Worm (Caenorhabditis elegans) whole organism, dauer: Measurements from ENCODE around the gene acc-1.

Source experiments
- unc-62 ChIP-seq: sonication (generic microtip); optimal IDR thresholded peaks from 2 replicates; lab custom pipeline; 2017; ENCODE audit warnings: missing biosample characterization, missing genetic modification reagents, missing genetic modification characterization

acc-1 gene

DNA sequence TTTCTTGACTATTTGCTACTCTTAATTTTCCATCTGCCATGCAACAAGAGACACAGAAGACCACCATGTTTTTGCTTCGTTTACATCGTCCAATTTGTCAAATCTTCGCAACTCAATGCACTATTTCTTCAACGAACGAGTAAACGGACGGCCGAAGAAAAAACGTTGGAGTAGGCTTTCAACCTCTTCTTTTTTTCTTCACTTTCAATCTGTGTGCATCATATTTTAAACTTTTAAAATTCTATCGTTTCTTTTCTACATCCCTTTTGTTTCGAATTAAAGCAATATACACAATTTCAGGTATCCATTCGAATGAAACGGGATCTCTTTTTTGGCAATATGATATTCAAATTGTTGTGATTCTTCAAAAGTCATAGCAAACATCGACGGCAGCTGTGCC, at the start of gene acc-1:
TSS of gene acc-1 (plus strand) at position 301 of the 400 bp plus-strand sequence.
- no peak for TF ChIP-seq unc-62 (GFP tag; lab: Kevin White, UChicago)

- TF ChIP-seq unc-62 (GFP tag; lab: Kevin White, UChicago) = no peak
These were observed 48.8 kb upstream of the acc-1 start for ce11 chrIV:9609095-9609494.

DNA sequence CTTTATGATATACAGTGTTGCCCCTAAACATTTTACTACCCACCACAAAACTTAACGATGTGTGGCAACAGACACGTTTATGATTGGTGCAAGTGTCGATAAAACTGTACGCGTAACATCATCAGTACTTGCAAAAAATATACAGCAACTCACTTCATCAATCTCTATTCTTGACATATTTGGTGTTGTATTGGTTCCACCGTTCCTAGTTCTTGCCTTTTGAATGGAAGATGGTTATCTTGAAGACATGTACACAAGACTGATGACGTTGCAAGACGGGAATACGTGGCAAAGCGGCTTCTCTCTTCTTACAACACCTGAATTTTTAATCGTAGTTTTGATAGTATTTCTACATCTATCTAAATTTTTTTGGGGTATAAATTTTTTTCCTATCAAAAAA, 46.9 kb upstream of the acc-1 start:
- no peak for TF ChIP-seq unc-62 (GFP tag; lab: Kevin White, UChicago)

ce11 chrIV:9613072-9613590, 44.7 kb upstream of the acc-1 start:
- no peak for TF ChIP-seq unc-62 (GFP tag; lab: Kevin White, UChicago)

- TF ChIP-seq unc-62 (GFP tag; lab: Kevin White, UChicago) = no peak
These were observed 43.8 kb upstream of the acc-1 start for ce11 chrIV:9614060-9614459.

DNA sequence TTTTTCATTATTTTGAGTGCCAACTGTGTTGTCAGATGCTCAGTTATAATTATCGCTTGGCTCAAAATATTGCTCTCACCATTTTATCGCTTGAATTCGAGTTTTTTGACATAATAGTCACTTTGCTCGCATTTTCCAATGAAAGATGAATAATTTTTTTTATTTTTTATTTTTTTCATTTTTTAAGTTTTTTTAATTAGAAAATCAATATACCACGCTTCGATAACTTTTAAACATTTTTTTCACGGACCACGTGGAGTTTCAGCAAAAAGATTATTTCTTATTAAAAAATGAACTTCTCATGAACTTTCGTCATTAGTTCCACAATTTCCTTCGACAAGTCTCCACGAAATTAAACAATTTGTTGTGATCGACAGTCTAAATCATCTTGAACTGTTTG, 43.2 kb upstream of the acc-1 start, which contains the start of gene elt-1:
TSS of gene elt-1 (plus strand) at position 301 of the 400 bp plus-strand sequence.
- TF ChIP-seq unc-62 (GFP tag; lab: Kevin White, UChicago) = no peak

ce11 chrIV:9615511-9615910, 42.3 kb upstream of the acc-1 start:
- TF ChIP-seq unc-62 (GFP tag; lab: Kevin White, UChicago) = no peak

DNA sequence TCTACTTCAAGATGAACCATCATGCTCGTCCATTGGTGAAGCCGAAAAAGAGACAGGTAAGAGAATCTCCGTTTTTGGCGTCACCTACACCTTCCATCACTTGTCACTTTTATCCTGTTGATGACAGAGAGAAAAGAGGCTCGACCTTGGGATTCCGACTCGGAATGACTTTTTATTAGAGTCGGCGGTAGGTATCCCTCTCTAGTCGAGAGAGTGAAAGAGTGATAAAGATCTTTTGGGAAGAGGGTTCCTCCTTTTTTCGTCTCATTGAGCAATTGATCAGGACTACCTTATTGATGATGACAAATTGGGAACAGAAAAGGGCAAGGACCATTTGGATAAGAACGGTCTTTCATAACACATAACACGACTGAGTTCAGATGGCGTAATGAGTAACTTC, 40.5 kb upstream of the acc-1 start:
- TF ChIP-seq unc-62 (GFP tag; lab: Kevin White, UChicago) = no peak

ce11 chrIV:9618015-9618414, 39.8 kb upstream of the acc-1 start:
- TF ChIP-seq unc-62 (GFP tag; lab: Kevin White, UChicago) = no peak

DNA sequence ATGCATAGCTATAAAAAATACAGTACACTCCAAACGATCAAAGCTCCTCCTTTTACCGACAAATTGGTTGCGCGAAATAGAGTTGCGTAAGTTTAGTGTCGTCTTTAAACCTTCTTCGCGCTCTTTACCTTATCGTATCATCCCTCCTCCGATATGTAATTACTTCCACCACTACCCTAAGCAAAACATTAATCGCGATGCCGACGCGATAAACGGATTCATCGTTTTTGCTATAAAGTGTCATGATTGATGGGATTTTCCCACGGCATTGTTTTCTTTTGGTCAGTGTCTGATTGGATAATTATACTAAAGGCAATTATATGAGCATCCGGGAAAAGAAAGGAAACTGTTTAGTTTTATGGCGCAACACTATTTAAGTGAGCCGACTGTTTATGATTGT, 39.0 kb upstream of the acc-1 start:
- TF ChIP-seq unc-62 (GFP tag; lab: Kevin White, UChicago) = no peak

DNA sequence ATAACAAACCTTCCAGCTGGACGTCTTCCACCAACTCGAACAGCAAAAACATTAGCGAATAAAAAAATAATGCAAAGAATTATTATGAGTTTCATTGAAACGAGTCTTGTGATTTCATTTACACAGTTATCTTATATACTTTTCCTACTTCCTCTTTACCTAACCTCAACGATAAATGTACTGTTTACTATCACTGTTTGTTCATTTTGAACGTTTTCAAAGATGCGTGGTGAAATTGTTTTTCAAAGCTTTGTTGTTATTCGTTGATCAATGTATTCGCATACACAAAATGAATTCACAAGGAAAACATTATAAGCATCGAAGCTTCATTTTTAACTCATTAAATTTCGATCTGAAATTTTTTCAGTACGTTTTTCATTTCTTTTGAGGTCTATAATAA, 35.6 kb upstream of the acc-1 start, which contains the start of gene W09C2.7:
TSS of gene W09C2.7 (minus strand) at position 101 of the 400 bp plus-strand sequence.
- no peak for TF ChIP-seq unc-62 (GFP tag; lab: Kevin White, UChicago)

ce11 chrIV:9623269-9623668, 34.6 kb upstream of the acc-1 start, which contains the start of gene W09C2.9:
TSS of gene W09C2.9 (minus strand) at chrIV:9623369.
- TF ChIP-seq unc-62 (GFP tag; lab: Kevin White, UChicago) = no peak

DNA sequence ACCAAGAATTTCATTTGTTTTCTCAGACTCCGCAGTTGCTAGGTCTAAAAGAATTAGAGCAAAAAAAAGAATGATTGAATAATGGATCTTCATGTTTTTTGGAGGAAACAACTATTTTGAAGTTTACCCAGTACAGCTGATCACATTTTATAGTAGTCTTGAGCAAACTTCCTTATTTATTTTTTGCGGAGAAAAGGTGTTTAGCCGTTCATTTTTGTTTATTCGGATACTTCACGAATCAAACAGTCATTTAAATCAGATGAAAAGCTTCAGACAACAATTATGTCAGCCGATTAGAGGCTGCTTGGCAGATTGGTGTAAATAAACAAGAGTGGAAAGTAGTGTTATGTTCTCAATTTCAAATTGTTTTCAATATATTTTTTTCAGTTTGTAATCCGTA, 33.6 kb upstream of the acc-1 start, which contains the start of gene W09C2.8:
TSS of gene W09C2.8 (minus strand) at position 101 of the 400 bp plus-strand sequence.
- no peak for TF ChIP-seq unc-62 (GFP tag; lab: Kevin White, UChicago)

- TF ChIP-seq unc-62 (GFP tag; lab: Kevin White, UChicago) = no peak
These were observed 32.9 kb upstream of the acc-1 start, which contains the start of gene W09C2.10 for ce11 chrIV:9624977-9625376. TSS of gene W09C2.10 (minus strand) at chrIV:9625077.

DNA sequence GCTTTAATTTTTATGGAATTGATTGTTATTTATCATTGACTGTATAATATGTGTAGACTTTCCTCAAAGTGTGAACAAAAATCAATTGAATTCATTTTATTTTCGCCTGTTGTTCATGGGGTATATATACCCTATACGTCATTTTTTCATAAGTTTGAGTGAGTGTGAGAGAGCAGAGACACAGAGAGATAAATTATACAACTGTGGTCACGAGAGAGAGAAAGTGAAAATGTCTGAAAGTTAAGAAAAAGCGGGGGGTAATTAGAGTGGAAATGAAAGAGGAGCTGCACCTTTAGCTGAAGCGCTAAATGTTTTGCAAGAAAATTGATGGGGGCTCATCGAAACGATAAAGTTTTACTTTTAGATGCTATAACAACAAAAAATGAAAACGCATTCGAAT, 32.0 kb upstream of the acc-1 start:
- TF ChIP-seq unc-62 (GFP tag; lab: Kevin White, UChicago) = no peak

ce11 chrIV:9627033-9627432, 30.8 kb upstream of the acc-1 start:
- no peak for TF ChIP-seq unc-62 (GFP tag; lab: Kevin White, UChicago)

- TF ChIP-seq unc-62 (GFP tag; lab: Kevin White, UChicago) = no peak
These were observed 26.3 kb upstream of the acc-1 start for ce11 chrIV:9631579-9631978.
